Worm (Caenorhabditis elegans) whole organism, early embryonic: ENCODE data around the gene mboa-1.
"Not testable (repeated sequence)": the region's sequence is repeated elsewhere in the genome, so short reads cannot be mapped to it uniquely, and the experiment has no call there.

ENCODE experiments used
- B0310.2 ChIP-seq: sonication (generic microtip); optimal IDR thresholded peaks from 2 replicates; lab custom pipeline; 2016; ENCODE audit warnings: mild to moderate bottlenecking, missing genetic modification characterization, missing compliant biosample characterization
- F13C5.2 ChIP-seq: sonication (generic microtip); optimal IDR thresholded peaks from 2 replicates; lab custom pipeline; 2017; ENCODE audit warnings: mild to moderate bottlenecking, missing genetic modification characterization, inconsistent platforms, missing compliant biosample characterization
- aly-1 ChIP-seq: sonication (generic microtip); optimal IDR thresholded peaks from 2 replicates; lab custom pipeline; 2016; ENCODE audit warnings: missing genetic modification characterization, missing compliant biosample characterization
- ama-1 ChIP-seq: fragments of 150-350 bp; optimal IDR thresholded peaks from 2 replicates; lab custom pipeline; 2014
- ceh-13 ChIP-seq: fragments of 200-800 bp; sonication (Bioruptor generic); optimal IDR thresholded peaks from 2 replicates; lab custom pipeline; 2018; ENCODE audit warnings: mild to moderate bottlenecking, missing genetic modification characterization, missing compliant biosample characterization
- ceh-36 ChIP-seq: sonication (generic microtip); optimal IDR thresholded peaks from 2 replicates; lab custom pipeline; 2016; ENCODE audit warnings: missing genetic modification characterization, inconsistent platforms, missing compliant biosample characterization
- ets-7 ChIP-seq: sonication (generic microtip); optimal IDR thresholded peaks from 2 replicates; lab custom pipeline; 2016; ENCODE audit warnings: missing genotype, missing genetic modification characterization, missing compliant biosample characterization
- flt-1 ChIP-seq: fragments of 200-800 bp; sonication (Bioruptor generic); IDR thresholded peaks from 2 replicates; pipeline ENCODE4 v1.3.6; 2022; ENCODE audit warnings: missing genetic modification characterization, missing compliant biosample characterization
- hmbx-1 ChIP-seq: sonication (generic microtip); optimal IDR thresholded peaks from 2 replicates; lab custom pipeline; 2016; ENCODE audit warnings: mild to moderate bottlenecking, missing genetic modification characterization, missing compliant biosample characterization
- hmg-4 ChIP-seq: fragments of 200-800 bp; sonication (Bioruptor generic); optimal IDR thresholded peaks from 2 replicates; lab custom pipeline; 2018; ENCODE audit warnings: mild to moderate bottlenecking, missing genetic modification characterization, missing compliant biosample characterization
- hnd-1 ChIP-seq: sonication (generic microtip); optimal IDR thresholded peaks from 2 replicates; lab custom pipeline; 2016; ENCODE audit warnings: missing genetic modification characterization, missing compliant biosample characterization
- pes-1 ChIP-seq: fragments of 200-800 bp; sonication (Bioruptor generic); IDR thresholded peaks from 2 replicates; pipeline ENCODE4 v1.3.6; 2022; ENCODE audit warnings: missing genetic modification reagents, missing genetic modification characterization, missing compliant biosample characterization
- scrt-1 ChIP-seq: fragments of 200-800 bp; sonication (Bioruptor generic); IDR thresholded peaks from 2 replicates; pipeline ENCODE4 v1.3.6; 2022; ENCODE audit warnings: missing genetic modification characterization, missing compliant biosample characterization
- sea-1 ChIP-seq: fragments of 200-800 bp; sonication (Bioruptor generic); conservative IDR thresholded peaks from 2 replicates; pipeline ENCODE4 v1.3.6; 2022; ENCODE audit warnings: missing genetic modification characterization, missing compliant biosample characterization
- tbx-11 ChIP-seq: fragments of 200-800 bp; sonication (Bioruptor generic); IDR thresholded peaks from 2 replicates; pipeline ENCODE4 v1.3.6; 2022; ENCODE audit warnings: missing genetic modification characterization, missing compliant biosample characterization
- tbx-37 ChIP-seq: fragments of 200-800 bp; sonication (Bioruptor generic); conservative IDR thresholded peaks from 2 replicates; pipeline ENCODE4 v1.3.6; 2022; ENCODE audit warnings: missing genetic modification reagents, missing genetic modification characterization, missing compliant biosample characterization
- tra-4 ChIP-seq: sonication (generic microtip); optimal IDR thresholded peaks from 2 replicates; lab custom pipeline; 2017; ENCODE audit warnings: missing genetic modification characterization, missing compliant biosample characterization

Gene mboa-1

ce11 chrX:16056404-16056803, 25.8 kb downstream of the mboa-1 start:
- TF ChIP-seq B0310.2 (tag; lab: Kevin White, UChicago) = no peak
- no peak for TF ChIP-seq hnd-1 (tag; lab: Kevin White, UChicago)
- TF ChIP-seq tra-4 = no peak
- TF ChIP-seq pes-1 (GFP tag; lab: Robert Waterston, UW) = peak; percentile 47; the same call in 1 of the 2 replicates
- TF ChIP-seq tbx-11 (GFP tag; lab: Robert Waterston, UW) = 0 out of 2 replicates have a peak, but pooled peaks have one; percentile 14
- TF ChIP-seq F13C5.2 = peak; percentile 85
- peak; percentile 50 for TF ChIP-seq hmg-4 (GFP tag; lab: Kevin White, UChicago)
- TF ChIP-seq sea-1 (GFP tag; lab: Robert Waterston, UW) = peak; percentile 53; the same call in 1 of the 2 replicates

ce11 chrX:16058845-16059244, 28.2 kb downstream of the mboa-1 start, which contains the start of gene T27A8.2:
Gene T27A8.2, minus strand, starts transcription at chrX:16058945.
- no peak for TF ChIP-seq tra-4
- TF ChIP-seq pes-1 (GFP tag; lab: Robert Waterston, UW) = no peak
- TF ChIP-seq ceh-13 (GFP tag; lab: Kevin White, UChicago) = no peak
- no peak for TF ChIP-seq hmg-4 (GFP tag; lab: Kevin White, UChicago)
- TF ChIP-seq ets-7 (tag; lab: Kevin White, UChicago) = no peak

ce11 chrX:16062385-16062784, 31.8 kb downstream of the mboa-1 start, which contains the start of gene T27A8.3:
Gene T27A8.3, plus strand, starts transcription at chrX:16062685.
- not testable (repeated sequence) for TF ChIP-seq sea-1 (GFP tag; lab: Robert Waterston, UW); hnd-1 (tag; lab: Kevin White, UChicago); scrt-1 (GFP tag; lab: Robert Waterston, UW)

- TF ChIP-seq flt-1 (GFP tag; lab: Robert Waterston, UW) = no peak
- TF ChIP-seq tbx-11 (GFP tag; lab: Robert Waterston, UW) = no peak
- no peak for TF ChIP-seq ets-7 (tag; lab: Kevin White, UChicago)
- TF ChIP-seq ceh-36 (tag; lab: Kevin White, UChicago) = no peak
- TF ChIP-seq pes-1 (GFP tag; lab: Robert Waterston, UW) = no peak
- no peak for TF ChIP-seq aly-1 (tag; lab: Kevin White, UChicago)
- TF ChIP-seq ceh-13 (GFP tag; lab: Kevin White, UChicago) = no peak
- TF ChIP-seq hmg-4 (GFP tag; lab: Kevin White, UChicago) = no peak
- no peak for TF ChIP-seq B0310.2 (tag; lab: Kevin White, UChicago)
- TF ChIP-seq scrt-1 (GFP tag; lab: Robert Waterston, UW) = no peak
- TF ChIP-seq tra-4 = no peak
- no peak for TF ChIP-seq sea-1 (GFP tag; lab: Robert Waterston, UW)
- no peak for TF ChIP-seq tbx-37 (GFP tag; lab: Robert Waterston, UW)
- no peak for TF ChIP-seq F13C5.2
- no peak for TF ChIP-seq hnd-1 (tag; lab: Kevin White, UChicago)
- TF ChIP-seq hmbx-1 (tag; lab: Kevin White, UChicago) = no peak
These were observed 37.4 kb downstream of the mboa-1 start for ce11 chrX:16067984-16068383.

ce11 chrX:16072595-16072994, 42.0 kb downstream of the mboa-1 start, which contains the start of gene col-187:
Gene col-187, plus strand, starts transcription at chrX:16072895.
- no peak for TF ChIP-seq ets-7 (tag; lab: Kevin White, UChicago)
- no peak for TF ChIP-seq sea-1 (GFP tag; lab: Robert Waterston, UW)
- no peak for TF ChIP-seq hmg-4 (GFP tag; lab: Kevin White, UChicago)
- no peak for TF ChIP-seq tbx-11 (GFP tag; lab: Robert Waterston, UW)
- TF ChIP-seq tra-4 = no peak
- TF ChIP-seq scrt-1 (GFP tag; lab: Robert Waterston, UW) = no peak
- TF ChIP-seq tbx-37 (GFP tag; lab: Robert Waterston, UW) = no peak
- TF ChIP-seq aly-1 (tag; lab: Kevin White, UChicago) = no peak
- TF ChIP-seq hmbx-1 (tag; lab: Kevin White, UChicago) = no peak
- no peak for TF ChIP-seq ama-1
- TF ChIP-seq flt-1 (GFP tag; lab: Robert Waterston, UW) = no peak
- no peak for TF ChIP-seq hnd-1 (tag; lab: Kevin White, UChicago)
- TF ChIP-seq ceh-36 (tag; lab: Kevin White, UChicago) = no peak
- TF ChIP-seq F13C5.2 = no peak
- no peak for TF ChIP-seq pes-1 (GFP tag; lab: Robert Waterston, UW)
- no peak for TF ChIP-seq ceh-13 (GFP tag; lab: Kevin White, UChicago)

- no peak for TF ChIP-seq aly-1 (tag; lab: Kevin White, UChicago)
- no peak for TF ChIP-seq ceh-13 (GFP tag; lab: Kevin White, UChicago)
- no peak for TF ChIP-seq tbx-11 (GFP tag; lab: Robert Waterston, UW)
- no peak for TF ChIP-seq ceh-36 (tag; lab: Kevin White, UChicago)
These were observed 45.9 kb downstream of the mboa-1 start, which contains the start of gene C30F2.4 for ce11 chrX:16076470-16076869. Gene C30F2.4, minus strand, starts transcription at chrX:16076570.

- no peak for TF ChIP-seq ets-7 (tag; lab: Kevin White, UChicago)
These were observed 48.1 kb downstream of the mboa-1 start for ce11 chrX:16078695-16079094.

- TF ChIP-seq hmg-4 (GFP tag; lab: Kevin White, UChicago) (no peak), B0310.2 (tag; lab: Kevin White, UChicago) (no peak), hmbx-1 (tag; lab: Kevin White, UChicago) (no peak), hnd-1 (tag; lab: Kevin White, UChicago) (no peak), tbx-11 (GFP tag; lab: Robert Waterston, UW) (no peak), sea-1 (GFP tag; lab: Robert Waterston, UW) (no peak), ceh-13 (GFP tag; lab: Kevin White, UChicago) (no peak)
These were observed 51.4 kb downstream of the mboa-1 start, which contains the start of gene idpp-14 for ce11 chrX:16082024-16082423. Gene idpp-14, plus strand, starts transcription at chrX:16082347.
